Worm (Caenorhabditis elegans): ENCODE measurements around the gene M162.5.

ce11 chrV:19718660-19719059, 42.2 kb upstream of the M162.5 start:
- TF ChIP-seq unc-39 (tag; optimal IDR thresholded peaks at IDR 0.05), result no peak
- TF ChIP-seq mep-1 (tag; optimal IDR thresholded peaks at IDR 0.05), result no peak
- no peak for TF ChIP-seq nhr-28 (tag; optimal IDR thresholded peaks at IDR 0.05)
- TF ChIP-seq pha-4 (tag; optimal IDR thresholded peaks at IDR 0.05), result no peak
- no peak for TF ChIP-seq mab-5 (tag; optimal IDR thresholded peaks at IDR 0.05)
- no peak for TF ChIP-seq elt-3 (tag; optimal IDR thresholded peaks at IDR 0.05)
